Worm (Caenorhabditis elegans) whole organism, early embryonic: ENCODE data around the gene B0244.7.

ENCODE experiments used
- aly-1 ChIP-seq: sonication (generic microtip); optimal IDR thresholded peaks from 2 replicates; lab custom pipeline; 2016; ENCODE audit warnings: missing genetic modification characterization, missing compliant biosample characterization
- ama-1 ChIP-seq: fragments of 150-350 bp; optimal IDR thresholded peaks from 2 replicates; lab custom pipeline; 2014
- ceh-13 ChIP-seq: fragments of 200-800 bp; sonication (Bioruptor generic); optimal IDR thresholded peaks from 2 replicates; lab custom pipeline; 2018; ENCODE audit warnings: mild to moderate bottlenecking, missing genetic modification characterization, missing compliant biosample characterization
- ets-7 ChIP-seq: sonication (generic microtip); optimal IDR thresholded peaks from 2 replicates; lab custom pipeline; 2016; ENCODE audit warnings: missing genotype, missing genetic modification characterization, missing compliant biosample characterization
- flt-1 ChIP-seq: fragments of 200-800 bp; sonication (Bioruptor generic); IDR thresholded peaks from 2 replicates; pipeline ENCODE4 v1.3.6; 2022; ENCODE audit warnings: missing genetic modification characterization, missing compliant biosample characterization
- hmg-4 ChIP-seq: fragments of 200-800 bp; sonication (Bioruptor generic); optimal IDR thresholded peaks from 2 replicates; lab custom pipeline; 2018; ENCODE audit warnings: mild to moderate bottlenecking, missing genetic modification characterization, missing compliant biosample characterization
- scrt-1 ChIP-seq: fragments of 200-800 bp; sonication (Bioruptor generic); IDR thresholded peaks from 2 replicates; pipeline ENCODE4 v1.3.6; 2022; ENCODE audit warnings: missing genetic modification characterization, missing compliant biosample characterization
- sea-1 ChIP-seq: fragments of 200-800 bp; sonication (Bioruptor generic); conservative IDR thresholded peaks from 2 replicates; pipeline ENCODE4 v1.3.6; 2022; ENCODE audit warnings: missing genetic modification characterization, missing compliant biosample characterization
- tbx-11 ChIP-seq: fragments of 200-800 bp; sonication (Bioruptor generic); IDR thresholded peaks from 2 replicates; pipeline ENCODE4 v1.3.6; 2022; ENCODE audit warnings: missing genetic modification characterization, missing compliant biosample characterization
- tra-4 ChIP-seq: sonication (generic microtip); optimal IDR thresholded peaks from 2 replicates; lab custom pipeline; 2017; ENCODE audit warnings: missing genetic modification characterization, missing compliant biosample characterization

DNA sequence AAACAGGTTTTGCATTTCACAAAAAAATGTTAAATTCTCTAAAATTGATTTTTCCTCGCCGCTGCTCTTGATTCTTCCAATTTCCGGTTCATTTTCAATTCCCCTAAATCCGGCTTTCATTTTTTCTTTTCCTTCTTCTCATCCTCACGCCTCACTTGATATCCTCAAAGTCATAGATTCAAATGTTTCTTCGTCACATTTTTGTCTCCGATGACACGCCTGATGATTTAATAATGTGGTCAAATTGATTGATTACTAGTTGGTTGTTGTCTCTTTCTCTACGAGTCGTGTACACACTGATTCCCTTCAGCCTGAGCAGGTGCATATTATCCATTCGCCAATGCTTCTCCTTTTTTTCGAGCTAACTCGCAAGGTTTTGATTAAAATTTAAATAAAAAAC, 9.8 kb upstream of the B0244.7 start:
- TF ChIP-seq sea-1 (GFP tag; lab: Robert Waterston, UW) (no peak), ceh-13 (GFP tag; lab: Kevin White, UChicago) (no peak), ets-7 (tag; lab: Kevin White, UChicago) (no peak), hmg-4 (GFP tag; lab: Kevin White, UChicago) (no peak), tra-4 (no peak), ama-1 (lab: Kevin White, UChicago) (no peak), flt-1 (GFP tag; lab: Robert Waterston, UW) (no peak), tbx-11 (GFP tag; lab: Robert Waterston, UW) (no peak), aly-1 (tag; lab: Kevin White, UChicago) (no peak), scrt-1 (GFP tag; lab: Robert Waterston, UW) (no peak)
